Worm (Caenorhabditis elegans) whole organism, young adult: ENCODE measurements around the gene comt-3.

ENCODE experiments used
- B0261.1 ChIP-seq: sonication (generic microtip); optimal IDR thresholded peaks from 2 replicates; lab custom pipeline; 2016; ENCODE audit warnings: mild to moderate bottlenecking, missing genetic modification characterization, moderate library complexity, missing compliant biosample characterization
- C17E4.6 ChIP-seq: fragments of 200-800 bp; sonication (Bioruptor generic); IDR thresholded peaks from 2 replicates; pipeline ENCODE4 v1.3.6; 2022; ENCODE audit warnings: missing genetic modification reagents, missing genetic modification characterization, missing compliant biosample characterization
- D2030.7 ChIP-seq: fragments of 200-800 bp; sonication (Bioruptor generic); IDR thresholded peaks from 2 replicates; pipeline ENCODE4 v1.3.6; 2022; ENCODE audit warnings: missing genetic modification reagents, missing genetic modification characterization, missing compliant biosample characterization
- F22D6.2 ChIP-seq: sonication (generic microtip); optimal IDR thresholded peaks from 2 replicates; lab custom pipeline; 2016; ENCODE audit warnings: mild to moderate bottlenecking, missing genetic modification characterization, missing compliant biosample characterization
- F33H1.4 ChIP-seq: fragments of 200-800 bp; sonication (Bioruptor generic); IDR thresholded peaks from 2 replicates; pipeline ENCODE4 v1.3.6; 2022; ENCODE audit warnings: missing genetic modification reagents, missing genetic modification characterization, missing compliant biosample characterization
- F49E8.2 ChIP-seq: sonication (generic microtip); optimal IDR thresholded peaks from 3 replicates; lab custom pipeline; 2017; ENCODE audit warnings: missing genetic modification characterization, mild to moderate bottlenecking, missing compliant biosample characterization, antibody characterized with exemption, moderate library complexity; ENCODE audit not compliant: insufficient read depth
- K11D2.4 ChIP-seq: fragments of 200-800 bp; sonication (Bioruptor generic); IDR thresholded peaks from 2 replicates; pipeline ENCODE4 v1.3.6; 2022; ENCODE audit warnings: missing genetic modification reagents, missing genetic modification characterization, missing compliant biosample characterization
- T07F8.4 ChIP-seq: sonication (generic microtip); optimal IDR thresholded peaks from 2 replicates; lab custom pipeline; 2016; ENCODE audit warnings: mild to moderate bottlenecking, missing genetic modification characterization, moderate library complexity, missing compliant biosample characterization
- Y53F4B.3 ChIP-seq: fragments of 200-800 bp; sonication (Bioruptor generic); IDR thresholded peaks from 2 replicates; pipeline ENCODE4 v1.3.6; 2022; ENCODE audit warnings: missing genetic modification reagents, missing genetic modification characterization, missing compliant biosample characterization
- Y56A3A.18 ChIP-seq: fragments of 200-800 bp; sonication (Bioruptor generic); IDR thresholded peaks from 2 replicates; pipeline ENCODE4 v1.3.6; 2022; ENCODE audit warnings: missing genetic modification reagents, missing genetic modification characterization, missing compliant biosample characterization
- akir-1 ChIP-seq: fragments of 200-800 bp; sonication (Bioruptor generic); optimal IDR thresholded peaks from 2 replicates; lab custom pipeline; 2018; ENCODE audit warnings: mild to moderate bottlenecking, missing genetic modification characterization, moderate library complexity, missing compliant biosample characterization
- aptf-2 ChIP-seq: fragments of 200-800 bp; sonication (Bioruptor generic); conservative IDR thresholded peaks from 2 replicates; pipeline ENCODE4 v1.3.6; 2022; ENCODE audit warnings: missing genetic modification reagents, missing genetic modification characterization, missing compliant biosample characterization
- athp-1 ChIP-seq: sonication (generic microtip); optimal IDR thresholded peaks from 2 replicates; lab custom pipeline; 2017; ENCODE audit warnings: mild to moderate bottlenecking, missing genetic modification characterization, missing compliant biosample characterization
- attf-3 ChIP-seq: fragments of 200-800 bp; sonication (Bioruptor generic); conservative IDR thresholded peaks from 2 replicates; pipeline ENCODE4 v1.3.6; 2022; ENCODE audit warnings: missing genetic modification reagents, missing genetic modification characterization, missing compliant biosample characterization
- cebp-1 ChIP-seq, 2 experiments: fragments of 200-800 bp in 1 of 2; sonication (Bioruptor generic) in 1 of 2; sonication (generic microtip) in 1 of 2; IDR thresholded peaks in 1 of 2; optimal IDR thresholded peaks in 1 of 2; 2 replicates each; pipeline versions ENCODE4 v1.3.6 to Lab custom; 2017 to 2022; ENCODE audit warnings: missing compliant biosample characterization in 2 of 2, missing genetic modification characterization in 2 of 2, mild to moderate bottlenecking in 1 of 2, missing genetic modification reagents in 1 of 2, moderate library complexity in 1 of 2
- ceh-58 ChIP-seq: fragments of 200-800 bp; sonication (Bioruptor generic); IDR thresholded peaks from 2 replicates; pipeline ENCODE4 v1.3.6; 2022; ENCODE audit warnings: missing genetic modification characterization, missing compliant biosample characterization
- ceh-91 ChIP-seq: fragments of 200-800 bp; sonication (Bioruptor generic); IDR thresholded peaks from 2 replicates; pipeline ENCODE4 v1.3.6; 2022; ENCODE audit warnings: missing genetic modification reagents, missing genetic modification characterization, missing compliant biosample characterization
- die-1 ChIP-seq: sonication (generic microtip); optimal IDR thresholded peaks from 2 replicates; lab custom pipeline; 2016; ENCODE audit warnings: missing genotype, mild to moderate bottlenecking, missing genetic modification characterization, missing compliant biosample characterization
- dox-1 ChIP-seq: fragments of 200-800 bp; sonication (Bioruptor generic); IDR thresholded peaks from 2 replicates; pipeline ENCODE4 v1.3.6; 2022; ENCODE audit warnings: missing genetic modification reagents, missing genetic modification characterization, missing compliant biosample characterization
- dpl-1 ChIP-seq: fragments of 150-350 bp; optimal IDR thresholded peaks from 2 replicates; lab custom pipeline; 2014; ENCODE audit warnings: missing biosample characterization, missing genetic modification reagents, missing genetic modification characterization
- efl-1 ChIP-seq: fragments of 150-350 bp; optimal IDR thresholded peaks from 2 replicates; lab custom pipeline; 2014; ENCODE audit warnings: missing biosample characterization, missing genetic modification reagents, missing genetic modification characterization
- egl-18 ChIP-seq: fragments of 200-800 bp; sonication (Bioruptor generic); IDR thresholded peaks from 2 replicates; pipeline ENCODE4 v1.3.6; 2022; ENCODE audit warnings: missing genetic modification reagents, missing genetic modification characterization, missing compliant biosample characterization
- egl-44 ChIP-seq: fragments of 200-800 bp; sonication (Bioruptor generic); IDR thresholded peaks from 2 replicates; pipeline ENCODE4 v1.3.6; 2022; ENCODE audit warnings: missing genetic modification reagents, missing genetic modification characterization, missing compliant biosample characterization
- ekl-4 ChIP-seq: fragments of 200-800 bp; sonication (Bioruptor generic); IDR thresholded peaks from 2 replicates; pipeline ENCODE4 v1.3.6; 2022; ENCODE audit warnings: missing genetic modification reagents, missing genetic modification characterization, missing compliant biosample characterization
- hmg-1.2 ChIP-seq: fragments of 200-800 bp; sonication (Bioruptor generic); IDR thresholded peaks from 2 replicates; pipeline ENCODE4 v1.3.6; 2022; ENCODE audit warnings: missing genetic modification reagents, missing genetic modification characterization, missing compliant biosample characterization
- let-526 ChIP-seq: fragments of 200-800 bp; sonication (Bioruptor generic); IDR thresholded peaks from 2 replicates; pipeline ENCODE4 v1.3.6; 2022; ENCODE audit warnings: missing genetic modification reagents, missing genetic modification characterization, missing compliant biosample characterization
- let-607 ChIP-seq, 2 experiments: fragments of 200-800 bp in 1 of 2; sonication (Bioruptor generic) in 1 of 2; sonication (generic microtip) in 1 of 2; optimal IDR thresholded peaks; 2 replicates each; lab custom pipeline; 2016 to 2018; ENCODE audit warnings: mild to moderate bottlenecking in 2 of 2, missing compliant biosample characterization in 2 of 2, missing genetic modification characterization in 2 of 2, moderate library complexity in 2 of 2, missing genotype in 1 of 2
- lsl-1 ChIP-seq: fragments of 200-800 bp; sonication (Bioruptor generic); optimal IDR thresholded peaks from 2 replicates; lab custom pipeline; 2018; ENCODE audit warnings: mild to moderate bottlenecking, missing genetic modification characterization, moderate library complexity, missing compliant biosample characterization
- madf-6 ChIP-seq: fragments of 200-800 bp; sonication (Bioruptor generic); IDR thresholded peaks from 2 replicates; pipeline ENCODE4 v1.3.6; 2022; ENCODE audit warnings: missing genetic modification reagents, missing genetic modification characterization, missing compliant biosample characterization
- mcd-1 ChIP-seq: fragments of 200-800 bp; sonication (Bioruptor generic); IDR thresholded peaks from 2 replicates; pipeline ENCODE4 v1.3.6; 2022; ENCODE audit warnings: missing genetic modification reagents, missing genetic modification characterization, missing compliant biosample characterization
- nhr-80 ChIP-seq: sonication (generic microtip); optimal IDR thresholded peaks from 2 replicates; lab custom pipeline; 2016; ENCODE audit warnings: missing genetic modification characterization, missing compliant biosample characterization
- rcor-1 ChIP-seq: fragments of 200-800 bp; sonication (Bioruptor generic); IDR thresholded peaks from 2 replicates; pipeline ENCODE4 v1.3.6; 2022; ENCODE audit warnings: missing genetic modification reagents, missing genetic modification characterization, missing compliant biosample characterization
- rpc-1 ChIP-seq, 2 experiments: fragments of 150-350 bp in 1 of 2; sonication (generic microtip) in 1 of 2; optimal IDR thresholded peaks; 2 replicates each; lab custom pipeline; 2014 to 2018; ENCODE audit warnings: missing biosample characterization in 1 of 2, missing genetic modification characterization in 1 of 2, missing genetic modification reagents in 1 of 2, missing genotype in 1 of 2
- snpc-1.1 ChIP-seq: sonication (generic microtip); optimal IDR thresholded peaks from 2 replicates; lab custom pipeline; 2017; ENCODE audit warnings: missing genetic modification characterization, mild to moderate bottlenecking, missing compliant biosample characterization, antibody characterized with exemption, moderate library complexity, missing genotype, missing genetic modification reagents; ENCODE audit not compliant: insufficient read depth
- snpc-1.3 ChIP-seq: sonication (generic microtip); optimal IDR thresholded peaks from 2 replicates; lab custom pipeline; 2017; ENCODE audit warnings: missing genetic modification characterization, mild to moderate bottlenecking, missing compliant biosample characterization, antibody characterized with exemption, moderate library complexity, missing genotype, missing genetic modification reagents; ENCODE audit not compliant: insufficient read depth
- tlf-1 ChIP-seq: fragments of 200-800 bp; sonication (Bioruptor generic); optimal IDR thresholded peaks from 2 replicates; lab custom pipeline; 2018; ENCODE audit warnings: mild to moderate bottlenecking, missing genetic modification characterization, missing compliant biosample characterization
- xnd-1 ChIP-seq: sonication (generic microtip); optimal IDR thresholded peaks from 2 replicates; lab custom pipeline; 2016; ENCODE audit warnings: missing genotype, missing genetic modification reagents, missing genetic modification characterization, missing compliant biosample characterization
- ztf-22 ChIP-seq: fragments of 200-800 bp; sonication (Bioruptor generic); optimal IDR thresholded peaks from 2 replicates; lab custom pipeline; 2018; ENCODE audit warnings: mild to moderate bottlenecking, missing genetic modification characterization, moderate library complexity, missing compliant biosample characterization
- ztf-25 ChIP-seq: fragments of 200-800 bp; sonication (Bioruptor generic); IDR thresholded peaks from 2 replicates; pipeline ENCODE4 v1.3.6; 2022; ENCODE audit warnings: missing genetic modification reagents, missing genetic modification characterization, missing compliant biosample characterization
- ztf-28 ChIP-seq: fragments of 200-800 bp; sonication (Bioruptor generic); IDR thresholded peaks from 2 replicates; pipeline ENCODE4 v1.3.6; 2022; ENCODE audit warnings: missing genetic modification reagents, missing genetic modification characterization, missing compliant biosample characterization

Gene comt-3

ce11 chrV:2054254-2054653 lies 3.1 kb upstream of the comt-3 start:
- TF ChIP-seq madf-6 (GFP tag; lab: Robert Waterston, UW): no peak
- no peak for TF ChIP-seq ztf-25 (GFP tag; lab: Robert Waterston, UW)
- TF ChIP-seq die-1 (tag; lab: Kevin White, UChicago): no peak
- no peak for TF ChIP-seq ztf-28 (GFP tag; lab: Robert Waterston, UW)

ce11 chrV:2055765-2056504 lies 1.4 kb upstream of the comt-3 start:
- TF ChIP-seq cebp-1 (GFP tag; IDR thresholded peaks at IDR 0.05; lab: Robert Waterston, UW): no peak; the same call in 1 of the 2 replicates
- TF ChIP-seq cebp-1 (tag; optimal IDR thresholded peaks at IDR 0.05; lab: Kevin White, UChicago): peak; percentile 61
- TF ChIP-seq ztf-22 (GFP tag; lab: Kevin White, UChicago): no peak
- TF ChIP-seq nhr-80: peak; percentile 60
- TF ChIP-seq rpc-1 (optimal IDR thresholded peaks at IDR 0.05; lab: Kevin White, UChicago): no peak
- no peak for TF ChIP-seq rpc-1 (tag; optimal IDR thresholded peaks at IDR 0.05; lab: Kevin White, UChicago)

- TF ChIP-seq F22D6.2 (tag; lab: Kevin White, UChicago): no peak
- TF ChIP-seq T07F8.4 (tag; lab: Kevin White, UChicago): no peak
- TF ChIP-seq aptf-2: no peak
- no peak for TF ChIP-seq Y56A3A.18 (GFP tag; lab: Robert Waterston, UW)
- TF ChIP-seq ceh-58 (GFP tag; lab: Robert Waterston, UW): no peak
- TF ChIP-seq cebp-1 (GFP tag; IDR thresholded peaks at IDR 0.05; lab: Robert Waterston, UW): no peak
- peak; percentile 15 for TF ChIP-seq cebp-1 (tag; optimal IDR thresholded peaks at IDR 0.05; lab: Kevin White, UChicago)
- no peak for TF ChIP-seq attf-3 (GFP tag; lab: Robert Waterston, UW)
- peak; percentile 19 for TF ChIP-seq nhr-80
- TF ChIP-seq Y53F4B.3 (GFP tag; lab: Robert Waterston, UW): no peak
- TF ChIP-seq akir-1: no peak
- TF ChIP-seq B0261.1 (tag; lab: Kevin White, UChicago): no peak
- TF ChIP-seq egl-44: no peak
- peak; percentile 45; the same call in 1 of the 2 replicates for TF ChIP-seq hmg-1.2 (GFP tag; lab: Robert Waterston, UW)
- TF ChIP-seq mcd-1 (GFP tag; lab: Robert Waterston, UW): no peak
- TF ChIP-seq, all 124 proteins: peak for 3
Observed at ce11 chrV:2066780-2067179, 9.4 kb downstream of the comt-3 start, which contains the start of gene nhr-86. TSS of gene nhr-86 (minus strand) at chrV:2066850.

- TF ChIP-seq let-526 (GFP tag; lab: Robert Waterston, UW) (no peak), F33H1.4 (peak; percentile 91), ceh-91 (GFP tag; lab: Robert Waterston, UW) (peak; percentile 90), rcor-1 (GFP tag; lab: Robert Waterston, UW) (0 out of 2 replicates have a peak, but pooled peaks have one; percentile 8), C17E4.6 (GFP tag; lab: Robert Waterston, UW) (peak; percentile 68; the same call in 1 of the 2 replicates), K11D2.4 (GFP tag; lab: Robert Waterston, UW) (no peak), xnd-1 (tag; lab: Kevin White, UChicago) (peak; percentile 52), egl-18 (GFP tag; lab: Robert Waterston, UW) (no peak), dox-1 (peak; percentile 6; the same call in 1 of the 2 replicates), dpl-1 (peak; percentile 67), lsl-1 (peak; percentile 89), ekl-4 (GFP tag; lab: Robert Waterston, UW) (no peak), athp-1 (tag; lab: Kevin White, UChicago) (no peak), efl-1 (GFP tag; lab: Kevin White, UChicago) (peak; percentile 89), F49E8.2 (tag; lab: Kevin White, UChicago) (peak; percentile 51), D2030.7 (GFP tag; lab: Robert Waterston, UW) (peak; percentile 88), nhr-80 (no peak), snpc-1.3 (tag; lab: Kevin White, UChicago) (peak; percentile 69), tlf-1 (GFP tag; lab: Kevin White, UChicago) (peak; percentile 33), madf-6 (GFP tag; lab: Robert Waterston, UW) (peak; percentile 89), snpc-1.1 (tag; lab: Kevin White, UChicago) (peak; percentile 31), let-607 (tag; optimal IDR thresholded peaks at IDR 0.05; lab: Kevin White, UChicago) (peak in 1 of 2 experiments; percentile 63)
Observed at ce11 chrV:2067419-2067818, 10.1 kb downstream of the comt-3 start.
